Worm (Caenorhabditis elegans) whole organism, L1 larva: ENCODE data around the gene fbxb-53.

Experiments
- ama-1 ChIP-seq: fragments of 150-350 bp; optimal IDR thresholded peaks from 2 replicates; lab custom pipeline; 2014
- dsc-1 ChIP-seq: sonication (generic microtip); optimal IDR thresholded peaks from 2 replicates; lab custom pipeline; 2016; ENCODE audit warnings: mild to moderate bottlenecking, missing genetic modification characterization, missing compliant biosample characterization
- elt-2 ChIP-seq: sonication (generic microtip); optimal IDR thresholded peaks from 2 replicates; lab custom pipeline; 2016; ENCODE audit warnings: missing genetic modification characterization, mild to moderate bottlenecking, inconsistent platforms, missing compliant biosample characterization, missing genetic modification reagents
- lin-13 ChIP-seq: fragments of 150-350 bp; optimal IDR thresholded peaks from 2 replicates; lab custom pipeline; 2014; ENCODE audit warnings: missing biosample characterization, missing genetic modification reagents, missing genetic modification characterization
- unc-62 ChIP-seq: fragments of 150-350 bp; optimal IDR thresholded peaks from 2 replicates; lab custom pipeline; 2014; ENCODE audit warnings: missing biosample characterization, missing genetic modification reagents, missing genetic modification characterization

ce11 chrII:1712938-1713337, 43.7 kb upstream of the fbxb-53 start, which contains the start of gene btb-7:
- no peak for TF ChIP-seq unc-62 (GFP tag; lab: Kevin White, UChicago)
- TF ChIP-seq elt-2 (tag; lab: Kevin White, UChicago): no peak
- TF ChIP-seq dsc-1: no peak
- TF ChIP-seq ama-1: no peak
- TF ChIP-seq lin-13 (GFP tag; lab: Kevin White, UChicago): no peak
